Worm (Caenorhabditis elegans) whole organism, late embryonic: ENCODE measurements around the gene sphk-1.

ENCODE experiments used
- C08G9.2 ChIP-seq: sonication (generic microtip); optimal IDR thresholded peaks from 2 replicates; lab custom pipeline; 2016; ENCODE audit warnings: mild to moderate bottlenecking, missing genetic modification characterization, moderate library complexity, missing compliant biosample characterization
- C38D4.7 ChIP-seq: fragments of 200-800 bp; sonication (Bioruptor generic); optimal IDR thresholded peaks from 2 replicates; lab custom pipeline; 2018; ENCODE audit warnings: mild to moderate bottlenecking, missing genetic modification characterization, moderate library complexity, missing compliant biosample characterization
- K02D7.2 ChIP-seq: sonication (generic microtip); optimal IDR thresholded peaks from 2 replicates; lab custom pipeline; 2017; ENCODE audit warnings: mild to moderate bottlenecking, missing genetic modification characterization, missing compliant biosample characterization
- K09A11.1 ChIP-seq: sonication (generic microtip); optimal IDR thresholded peaks from 2 replicates; lab custom pipeline; 2017; ENCODE audit warnings: antibody characterized with exemption, mild to moderate bottlenecking, missing genetic modification characterization, missing compliant biosample characterization; ENCODE audit not compliant: insufficient read depth
- T23F11.4 ChIP-seq: fragments of 200-800 bp; sonication (Bioruptor generic); optimal IDR thresholded peaks from 2 replicates; lab custom pipeline; 2018; ENCODE audit warnings: mild to moderate bottlenecking, missing genetic modification characterization, missing compliant biosample characterization
- Y22D7AL.16 ChIP-seq: sonication (generic microtip); optimal IDR thresholded peaks from 2 replicates; lab custom pipeline; 2016; ENCODE audit warnings: missing genetic modification characterization, missing compliant biosample characterization
- ahr-1 ChIP-seq: sonication (generic microtip); optimal IDR thresholded peaks from 2 replicates; lab custom pipeline; 2016; ENCODE audit warnings: missing genetic modification characterization, missing compliant biosample characterization
- ceh-18 ChIP-seq: sonication (generic microtip); optimal IDR thresholded peaks from 2 replicates; lab custom pipeline; 2016; ENCODE audit warnings: missing genetic modification characterization, missing compliant biosample characterization
- ceh-19 ChIP-seq: fragments of 200-800 bp; sonication (Bioruptor generic); optimal IDR thresholded peaks from 2 replicates; lab custom pipeline; 2018; ENCODE audit warnings: mild to moderate bottlenecking, missing genetic modification characterization, missing compliant biosample characterization
- ceh-2 ChIP-seq: sonication (generic microtip); optimal IDR thresholded peaks from 2 replicates; lab custom pipeline; 2016; ENCODE audit warnings: missing genotype, missing genetic modification characterization, missing compliant biosample characterization
- ceh-22 ChIP-seq: sonication (generic microtip); optimal IDR thresholded peaks from 2 replicates; lab custom pipeline; 2017; ENCODE audit warnings: missing biosample characterization, missing genetic modification characterization
- ceh-24 ChIP-seq: sonication (generic microtip); optimal IDR thresholded peaks from 2 replicates; lab custom pipeline; 2016; ENCODE audit warnings: mild to moderate bottlenecking, missing genetic modification characterization, missing compliant biosample characterization
- ceh-30 ChIP-seq: fragments of 150-350 bp; optimal IDR thresholded peaks from 2 replicates; lab custom pipeline; 2014; ENCODE audit warnings: missing biosample characterization, missing genetic modification characterization
- ceh-31 ChIP-seq: sonication (generic microtip); optimal IDR thresholded peaks from 2 replicates; lab custom pipeline; 2016; ENCODE audit warnings: missing genetic modification characterization, missing compliant biosample characterization
- ceh-45 ChIP-seq: fragments of 200-800 bp; sonication (Bioruptor generic); IDR thresholded peaks from 2 replicates; pipeline ENCODE4 v1.3.6; 2022; ENCODE audit warnings: missing genetic modification reagents, missing genetic modification characterization, missing compliant biosample characterization
- ceh-48 ChIP-seq: sonication (generic microtip); optimal IDR thresholded peaks from 2 replicates; lab custom pipeline; 2016; ENCODE audit warnings: missing genetic modification characterization, inconsistent platforms, missing compliant biosample characterization
- ceh-9 ChIP-seq: sonication (generic microtip); optimal IDR thresholded peaks from 2 replicates; lab custom pipeline; 2016; ENCODE audit warnings: mild to moderate bottlenecking, missing genetic modification characterization, inconsistent platforms, missing compliant biosample characterization
- che-1 ChIP-seq: sonication (generic microtip); optimal IDR thresholded peaks from 2 replicates; lab custom pipeline; 2016; ENCODE audit warnings: mild to moderate bottlenecking, missing genetic modification characterization, missing compliant biosample characterization
- elt-2 ChIP-seq: sonication (generic microtip); optimal IDR thresholded peaks from 2 replicates; lab custom pipeline; 2016; ENCODE audit warnings: missing genetic modification reagents, missing genetic modification characterization, missing compliant biosample characterization
- fax-1 ChIP-seq: sonication (generic microtip); optimal IDR thresholded peaks from 2 replicates; lab custom pipeline; 2016; ENCODE audit warnings: missing genotype, missing genetic modification characterization, missing compliant biosample characterization
- hlh-13 ChIP-seq: fragments of 200-800 bp; sonication (Bioruptor generic); optimal IDR thresholded peaks from 2 replicates; lab custom pipeline; 2018; ENCODE audit warnings: mild to moderate bottlenecking, missing genetic modification characterization, missing compliant biosample characterization
- lim-6 ChIP-seq: sonication (generic microtip); optimal IDR thresholded peaks from 2 replicates; lab custom pipeline; 2016; ENCODE audit warnings: missing genetic modification characterization, missing compliant biosample characterization
- lin-11 ChIP-seq: fragments of 200-800 bp; sonication (Bioruptor generic); optimal IDR thresholded peaks from 2 replicates; lab custom pipeline; 2018; ENCODE audit warnings: mild to moderate bottlenecking, missing genetic modification characterization, missing compliant biosample characterization
- mec-3 ChIP-seq: sonication (generic microtip); optimal IDR thresholded peaks from 2 replicates; lab custom pipeline; 2016; ENCODE audit warnings: borderline replicate concordance, missing genetic modification characterization, missing compliant biosample characterization
- nfya-1 ChIP-seq: sonication (generic microtip); optimal IDR thresholded peaks from 2 replicates; lab custom pipeline; 2017; ENCODE audit warnings: missing genetic modification characterization, mild to moderate bottlenecking, missing compliant biosample characterization, antibody characterized with exemption, moderate library complexity
- npax-4 ChIP-seq: sonication (generic microtip); optimal IDR thresholded peaks from 2 replicates; lab custom pipeline; 2016; ENCODE audit warnings: missing genetic modification characterization, missing compliant biosample characterization
- pag-3 ChIP-seq: sonication (generic microtip); optimal IDR thresholded peaks from 2 replicates; lab custom pipeline; 2016; ENCODE audit warnings: missing compliant biosample characterization, missing genetic modification characterization, borderline replicate concordance
- pha-4 ChIP-seq: fragments of 150-350 bp; optimal IDR thresholded peaks from 2 replicates; lab custom pipeline; 2018; ENCODE audit warnings: missing biosample characterization, missing genetic modification reagents, missing genetic modification characterization
- pqm-1 ChIP-seq: sonication (generic microtip); optimal IDR thresholded peaks from 2 replicates; lab custom pipeline; 2016; ENCODE audit warnings: missing genetic modification characterization, missing compliant biosample characterization
- ref-2 ChIP-seq: sonication (generic microtip); optimal IDR thresholded peaks from 2 replicates; lab custom pipeline; 2016; ENCODE audit warnings: missing genetic modification characterization, missing compliant biosample characterization
- sdc-2 ChIP-seq: sonication (generic microtip); optimal IDR thresholded peaks from 2 replicates; lab custom pipeline; 2016; ENCODE audit warnings: missing genotype, missing genetic modification characterization, missing compliant biosample characterization
- sox-4 ChIP-seq: sonication (generic microtip); optimal IDR thresholded peaks from 2 replicates; lab custom pipeline; 2017; ENCODE audit warnings: mild to moderate bottlenecking, missing genetic modification characterization, inconsistent platforms, missing compliant biosample characterization
- tbx-2 ChIP-seq: sonication (generic microtip); optimal IDR thresholded peaks from 2 replicates; lab custom pipeline; 2016; ENCODE audit warnings: missing genetic modification characterization, missing compliant biosample characterization
- tbx-7 ChIP-seq: sonication (generic microtip); optimal IDR thresholded peaks from 2 replicates; lab custom pipeline; 2016; ENCODE audit warnings: missing genotype, missing genetic modification characterization, missing compliant biosample characterization
- unc-55 ChIP-seq: sonication (generic microtip); optimal IDR thresholded peaks from 2 replicates; lab custom pipeline; 2017; ENCODE audit warnings: missing biosample characterization, missing genetic modification reagents, missing genetic modification characterization
- unc-86 ChIP-seq: sonication (generic microtip); optimal IDR thresholded peaks from 2 replicates; lab custom pipeline; 2016; ENCODE audit warnings: missing genetic modification characterization, missing compliant biosample characterization
- zip-5 ChIP-seq: sonication (generic microtip); optimal IDR thresholded peaks from 2 replicates; lab custom pipeline; 2016; ENCODE audit warnings: missing genetic modification characterization, missing compliant biosample characterization
- ztf-16 ChIP-seq: sonication (generic microtip); optimal IDR thresholded peaks from 2 replicates; lab custom pipeline; 2017; ENCODE audit warnings: missing genetic modification characterization, missing compliant biosample characterization

Gene sphk-1

ce11 chrII:8675369-8675768 is 26.1 kb downstream of the sphk-1 start:
- TF ChIP-seq ceh-48 (tag; lab: Kevin White, UChicago) (no peak), ceh-9 (tag; lab: Kevin White, UChicago) (no peak), pha-4 (tag; lab: Kevin White, UChicago) (no peak), ceh-31 (tag; lab: Kevin White, UChicago) (no peak), lim-6 (no peak), K09A11.1 (no peak), ceh-2 (no peak), hlh-13 (GFP tag; lab: Kevin White, UChicago) (no peak), fax-1 (tag; lab: Kevin White, UChicago) (no peak), unc-86 (tag; lab: Kevin White, UChicago) (no peak), mec-3 (tag; lab: Kevin White, UChicago) (no peak), ref-2 (tag; lab: Kevin White, UChicago) (no peak), ceh-18 (tag; lab: Kevin White, UChicago) (no peak), ceh-22 (tag; lab: Kevin White, UChicago) (no peak), che-1 (tag; lab: Kevin White, UChicago) (no peak), ceh-30 (tag; lab: Kevin White, UChicago) (no peak), pqm-1 (tag; lab: Kevin White, UChicago) (no peak)

DNA sequence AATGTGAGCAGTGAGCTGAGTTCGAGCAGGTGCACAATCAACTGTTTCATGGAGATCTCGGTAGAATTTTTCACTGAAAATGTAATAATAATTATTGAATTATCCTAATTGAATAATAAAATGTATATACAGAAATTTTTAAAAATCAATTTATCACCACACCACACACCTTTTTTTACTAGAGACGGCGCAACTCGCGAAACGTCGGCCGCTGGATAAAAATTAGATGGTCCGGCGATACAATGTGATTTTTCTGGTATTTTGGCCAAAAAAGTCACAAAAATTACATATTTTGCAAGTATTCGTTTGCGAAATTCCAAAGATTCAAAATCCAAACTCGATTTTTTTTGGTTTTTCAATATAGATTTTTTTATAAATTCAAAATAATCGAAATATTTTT is 30.6 kb downstream of the sphk-1 start:
- TF ChIP-seq pha-4 (tag; lab: Kevin White, UChicago), result no peak
- TF ChIP-seq elt-2 (tag; lab: Kevin White, UChicago), result no peak
- TF ChIP-seq T23F11.4 (GFP tag; lab: Kevin White, UChicago), result no peak
- TF ChIP-seq K02D7.2 (tag; lab: Kevin White, UChicago), result no peak
- TF ChIP-seq unc-55, result no peak
- no peak for TF ChIP-seq ztf-16 (tag; lab: Kevin White, UChicago)
- TF ChIP-seq ceh-48 (tag; lab: Kevin White, UChicago), result no peak
- TF ChIP-seq C38D4.7 (GFP tag; lab: Kevin White, UChicago), result no peak
- no peak for TF ChIP-seq che-1 (tag; lab: Kevin White, UChicago)
- TF ChIP-seq K09A11.1, result no peak
- no peak for TF ChIP-seq ceh-30 (tag; lab: Kevin White, UChicago)
- TF ChIP-seq nfya-1 (tag; lab: Kevin White, UChicago), result no peak
- no peak for TF ChIP-seq tbx-7 (tag; lab: Kevin White, UChicago)
- TF ChIP-seq lin-11 (tag; lab: Kevin White, UChicago), result no peak
- no peak for TF ChIP-seq pag-3 (tag; lab: Kevin White, UChicago)
- no peak for TF ChIP-seq unc-86 (tag; lab: Kevin White, UChicago)
- no peak for TF ChIP-seq fax-1 (tag; lab: Kevin White, UChicago)

- TF ChIP-seq sdc-2 (tag; lab: Kevin White, UChicago) (no peak), Y22D7AL.16 (tag; lab: Kevin White, UChicago) (no peak), npax-4 (tag; lab: Kevin White, UChicago) (no peak), ceh-24 (tag; lab: Kevin White, UChicago) (no peak), C38D4.7 (GFP tag; lab: Kevin White, UChicago) (no peak), sox-4 (tag; lab: Kevin White, UChicago) (no peak), T23F11.4 (GFP tag; lab: Kevin White, UChicago) (no peak), C08G9.2 (tag; lab: Kevin White, UChicago) (no peak), tbx-2 (tag; lab: Kevin White, UChicago) (no peak), ceh-45 (GFP tag; lab: Robert Waterston, UW) (no peak), ceh-22 (tag; lab: Kevin White, UChicago) (no peak), ceh-2 (no peak), K02D7.2 (tag; lab: Kevin White, UChicago) (no peak), lim-6 (no peak), ceh-19 (GFP tag; lab: Kevin White, UChicago) (no peak), ceh-18 (tag; lab: Kevin White, UChicago) (no peak), zip-5 (tag; lab: Kevin White, UChicago) (no peak), hlh-13 (GFP tag; lab: Kevin White, UChicago) (no peak), che-1 (tag; lab: Kevin White, UChicago) (no peak), ahr-1 (tag; lab: Kevin White, UChicago) (no peak)
Measured at ce11 chrII:8668871-8669270, 32.6 kb downstream of the sphk-1 start.
